Fruit fly (Drosophila melanogaster): ENCODE data around the gene D19B.
A peak's percentile ranks its signal among the peaks of the same experiment; 100 is the strongest.

Gene D19B

DNA sequence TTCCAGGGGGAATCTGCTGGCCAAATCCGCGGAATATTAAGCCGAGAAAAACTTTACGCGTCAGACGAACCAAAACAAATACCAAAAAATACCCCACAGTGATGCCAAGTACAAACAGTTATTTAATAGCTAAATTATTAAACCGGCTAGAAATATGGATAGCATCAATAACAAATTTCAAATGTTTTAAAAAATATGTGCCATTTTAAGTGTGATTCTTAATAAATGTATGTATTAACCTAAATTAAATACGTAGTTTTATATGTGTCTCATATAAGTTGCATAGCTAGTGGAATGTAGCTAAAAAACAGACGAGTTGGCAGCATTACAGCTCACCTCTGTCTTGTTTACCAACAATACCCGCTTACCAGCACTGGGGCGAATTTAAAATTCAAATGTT, 2.9 kb downstream of the D19B start, which contains the start of gene CG10274 (continued):
- peak; percentile 62 for TF ChIP-seq CG33213 (GFP tag; optimal IDR thresholded peaks at IDR 0.05)
- TF ChIP-seq CG14710 (tag; optimal IDR thresholded peaks at IDR 0.05): peak; percentile 86
- no peak for TF ChIP-seq Hr39 (optimal IDR thresholded peaks at IDR 0.05)
- TF ChIP-seq CG32772 (GFP tag; IDR thresholded peaks at IDR 0.05): peak; percentile 52; the same call in 1 of the 2 replicates
- TF ChIP-seq repo (GFP tag; optimal IDR thresholded peaks at IDR 0.05): peak; percentile 40
- TF ChIP-seq HLH54F (GFP tag; optimal IDR thresholded peaks at IDR 0.05): peak; percentile 79
- TF ChIP-seq CG10431 (GFP tag; optimal IDR thresholded peaks at IDR 0.05): no peak
- no peak for TF ChIP-seq dmrt99B (tag; optimal IDR thresholded peaks at IDR 0.05)
- no peak for TF ChIP-seq grn (GFP tag; optimal IDR thresholded peaks at IDR 0.05)
- no peak for TF ChIP-seq aop (GFP tag; IDR thresholded peaks at IDR 0.05)
- peak; percentile 51 for TF ChIP-seq Antp (GFP tag; optimal IDR thresholded peaks at IDR 0.05)
- no peak for TF ChIP-seq Opbp (GFP tag; IDR thresholded peaks at IDR 0.05; ENCODE audit: partially characterized antibody)
- TF ChIP-seq rib (GFP tag; IDR thresholded peaks at IDR 0.05): 0 out of 2 replicates have a peak, but pooled peaks have one; percentile 31
- TF ChIP-seq tup (GFP tag; optimal IDR thresholded peaks at IDR 0.05): no peak
- peak; percentile 73 for TF ChIP-seq sisA (GFP tag; IDR thresholded peaks at IDR 0.05)
- TF ChIP-seq fd96Cb (tag; optimal IDR thresholded peaks at IDR 0.05): peak; percentile 65
- peak; percentile 76 for TF ChIP-seq CG14014 (GFP tag; IDR thresholded peaks at IDR 0.05)
- TF ChIP-seq CG11093 (GFP tag; IDR thresholded peaks at IDR 0.05): no peak
- TF ChIP-seq Ets97D (GFP tag; optimal IDR thresholded peaks at IDR 0.05): peak; percentile 65
- peak; percentile 36 for TF ChIP-seq CG8089 (GFP tag; optimal IDR thresholded peaks at IDR 0.05)
- TF ChIP-seq CG8478 (optimal IDR thresholded peaks at IDR 0.05): no peak
- peak; percentile 67 for TF ChIP-seq kay (GFP tag; optimal IDR thresholded peaks at IDR 0.05)
- peak; percentile 6 for TF ChIP-seq maf-S (GFP tag; optimal IDR thresholded peaks at IDR 0.05)
- TF ChIP-seq sd (tag; optimal IDR thresholded peaks at IDR 0.05): peak; percentile 98
- peak; percentile 47 for TF ChIP-seq CG5245 (GFP tag; optimal IDR thresholded peaks at IDR 0.05)
- no peak for TF ChIP-seq abd-A (tag; optimal IDR thresholded peaks at IDR 0.05)
- no peak for TF ChIP-seq jing (GFP tag; optimal IDR thresholded peaks at IDR 0.05)
- no peak for TF ChIP-seq sqz (GFP tag; optimal IDR thresholded peaks at IDR 0.05)
- TF ChIP-seq Trl (optimal IDR thresholded peaks at IDR 0.05): no peak
- peak; percentile 71 for TF ChIP-seq Trl (GFP tag; optimal IDR thresholded peaks at IDR 0.05)
- TF ChIP-seq dmrt11E (tag; optimal IDR thresholded peaks at IDR 0.05): peak; percentile 77
- TF ChIP-seq CoRest (tag; optimal IDR thresholded peaks at IDR 0.05): peak; percentile 90
- TF ChIP-seq Xbp1 (GFP tag; optimal IDR thresholded peaks at IDR 0.05): peak; percentile 87
- TF ChIP-seq grau (tag; optimal IDR thresholded peaks at IDR 0.05): peak; percentile 83
- TF ChIP-seq pfk (GFP tag; optimal IDR thresholded peaks at IDR 0.05): no peak
- TF ChIP-seq hbn (GFP tag; IDR thresholded peaks at IDR 0.05; ENCODE audit: partially characterized antibody): no peak
- TF ChIP-seq CG18599 (GFP tag; optimal IDR thresholded peaks at IDR 0.05): no peak
- no peak for TF ChIP-seq br (optimal IDR thresholded peaks at IDR 0.05)
- TF ChIP-seq Taf1 (GFP tag; IDR thresholded peaks at IDR 0.05): no peak
- peak; percentile 90 for TF ChIP-seq HmgZ (tag; optimal IDR thresholded peaks at IDR 0.05)
- TF ChIP-seq B-H2 (GFP tag; optimal IDR thresholded peaks at IDR 0.05): no peak
- TF ChIP-seq slbo (GFP tag; IDR thresholded peaks at IDR 0.05): peak; percentile 84
- peak; percentile 55 for TF ChIP-seq Mes4 (GFP tag; optimal IDR thresholded peaks at IDR 0.05)
- TF ChIP-seq chm (GFP tag; IDR thresholded peaks at IDR 0.05): no peak
- no peak for TF ChIP-seq CG11696 (GFP tag; IDR thresholded peaks at IDR 0.05)
- TF ChIP-seq CG11247 (GFP tag; IDR thresholded peaks at IDR 0.05): peak; percentile 59; the same call in 1 of the 2 replicates
- peak; percentile 76 for TF ChIP-seq al (GFP tag; IDR thresholded peaks at IDR 0.05)
- no peak for TF ChIP-seq nau (GFP tag; optimal IDR thresholded peaks at IDR 0.05)
- TF ChIP-seq ems (GFP tag; optimal IDR thresholded peaks at IDR 0.05): peak; percentile 64
- TF ChIP-seq dysf (GFP tag; IDR thresholded peaks at IDR 0.05): peak; percentile 66; the same call in 1 of the 3 replicates
- no peak for TF ChIP-seq Optix (GFP tag; IDR thresholded peaks at IDR 0.05)
- TF ChIP-seq shn (GFP tag; optimal IDR thresholded peaks at IDR 0.05): peak; percentile 70
- 0 out of 2 replicates have a peak, but pooled peaks have one; percentile 24 for TF ChIP-seq CG10959 (GFP tag; IDR thresholded peaks at IDR 0.05)

Measured in whole organism, embryonic.